Fruit fly (Drosophila melanogaster) whole organism, embryonic: ENCODE data around the gene Acat2.
A peak's percentile ranks its signal among the peaks of the same experiment; 100 is the strongest.

Source experiments
- BEAF-32 ChIP-seq: fragments of 200-800 bp; sonication (Bioruptor generic); optimal IDR thresholded peaks from 3 replicates; lab custom pipeline; 2017; ENCODE audit warnings: missing biosample characterization, missing genetic modification characterization, mild to moderate bottlenecking, moderate library complexity, missing genetic modification reagents
- CG1024 ChIP-seq: fragments of 200-800 bp; sonication (Bioruptor generic); IDR thresholded peaks from 2 replicates; pipeline ENCODE4 v1.3.6; 2022; ENCODE audit warnings: missing biosample characterization, missing genetic modification characterization
- CG10274 ChIP-seq: fragments of 200-800 bp; sonication (Bioruptor generic); optimal IDR thresholded peaks from 3 replicates; lab custom pipeline; 2017; ENCODE audit warnings: missing biosample characterization, mild to moderate bottlenecking, missing genetic modification characterization
- CG12104 ChIP-seq: fragments of 200-800 bp; sonication (Bioruptor generic); optimal IDR thresholded peaks from 3 replicates; lab custom pipeline; 2016; ENCODE audit warnings: missing biosample characterization, missing genetic modification characterization
- CG12391 ChIP-seq: fragments of 200-800 bp; sonication (Bioruptor generic); optimal IDR thresholded peaks from 3 replicates; lab custom pipeline; 2018; ENCODE audit warnings: missing biosample characterization, mild to moderate bottlenecking, missing genetic modification characterization, moderate library complexity
- CG14050 ChIP-seq: fragments of 200-800 bp; sonication (Bioruptor generic); IDR thresholded peaks from 3 replicates; pipeline ENCODE4 v1.3.6; 2022; ENCODE audit warnings: missing biosample characterization, missing genetic modification characterization
- CG15514 ChIP-seq: fragments of 200-800 bp; sonication (Bioruptor generic); optimal IDR thresholded peaks from 3 replicates; lab custom pipeline; 2017; ENCODE audit warnings: missing biosample characterization, missing genetic modification characterization, mild to moderate bottlenecking, moderate library complexity, missing genetic modification reagents
- CG1602 ChIP-seq: fragments of 200-800 bp; sonication (Bioruptor generic); optimal IDR thresholded peaks from 3 replicates; lab custom pipeline; 2016; ENCODE audit warnings: missing biosample characterization, missing genetic modification characterization
- CG2116 ChIP-seq: fragments of 200-800 bp; sonication (Bioruptor generic); optimal IDR thresholded peaks from 3 replicates; lab custom pipeline; 2018; ENCODE audit warnings: missing biosample characterization, mild to moderate bottlenecking, missing genetic modification characterization
- CG2875 ChIP-seq: fragments of 200-800 bp; sonication (Bioruptor generic); optimal IDR thresholded peaks from 2 replicates; lab custom pipeline; 2017; ENCODE audit warnings: missing biosample characterization, mild to moderate bottlenecking, missing genetic modification characterization, missing genetic modification reagents
- CG30431 ChIP-seq: fragments of 200-800 bp; sonication (Bioruptor generic); optimal IDR thresholded peaks from 2 replicates; lab custom pipeline; 2017; ENCODE audit warnings: missing biosample characterization, missing genetic modification characterization
- CG32532 ChIP-seq: fragments of 200-800 bp; sonication (Bioruptor generic); IDR thresholded peaks from 2 replicates; pipeline ENCODE4 v1.3.6; 2022; ENCODE audit warnings: missing biosample characterization, missing genetic modification characterization
- CG32772 ChIP-seq: fragments of 200-800 bp; sonication (Bioruptor generic); IDR thresholded peaks from 2 replicates; pipeline ENCODE4 v1.3.6; 2022; ENCODE audit warnings: missing biosample characterization, missing genetic modification characterization
- CG3281 ChIP-seq: fragments of 200-800 bp; sonication (Bioruptor generic); optimal IDR thresholded peaks from 3 replicates; lab custom pipeline; 2017; ENCODE audit warnings: missing biosample characterization, mild to moderate bottlenecking, missing genetic modification characterization
- CG6175 ChIP-seq: fragments of 200-800 bp; sonication (Bioruptor generic); IDR thresholded peaks from 3 replicates; pipeline ENCODE4 v1.3.6; 2022; ENCODE audit warnings: missing biosample characterization, missing genetic modification characterization
- CG6654 ChIP-seq: fragments of 200-800 bp; sonication (Bioruptor generic); optimal IDR thresholded peaks from 2 replicates; lab custom pipeline; 2017; ENCODE audit warnings: missing biosample characterization, mild to moderate bottlenecking, missing genetic modification characterization
- CG7357 ChIP-seq: fragments of 200-800 bp; sonication (Bioruptor generic); IDR thresholded peaks from 3 replicates; pipeline ENCODE4 v1.3.6; 2022; ENCODE audit warnings: missing biosample characterization, missing genetic modification characterization
- CG7963 ChIP-seq: fragments of 200-800 bp; sonication (Bioruptor generic); IDR thresholded peaks from 3 replicates; pipeline ENCODE4 v1.3.6; 2022; ENCODE audit warnings: missing biosample characterization, missing genetic modification characterization; ENCODE audit not compliant: partially characterized antibody
- CG8089 ChIP-seq: fragments of 200-800 bp; sonication (Bioruptor generic); optimal IDR thresholded peaks from 3 replicates; lab custom pipeline; 2016; ENCODE audit warnings: missing biosample characterization, missing genetic modification characterization
- CG8359 ChIP-seq: fragments of 200-800 bp; sonication (Bioruptor generic); optimal IDR thresholded peaks from 2 replicates; lab custom pipeline; 2017; ENCODE audit warnings: missing biosample characterization, mild to moderate bottlenecking, missing genetic modification characterization, borderline replicate concordance
- CG9609 ChIP-seq: fragments of 200-800 bp; sonication (Bioruptor generic); optimal IDR thresholded peaks from 3 replicates; lab custom pipeline; 2016; ENCODE audit warnings: missing biosample characterization, missing genetic modification characterization
- Deaf1 ChIP-seq: fragments of 200-800 bp; optimal IDR thresholded peaks from 3 replicates; lab custom pipeline; 2019; ENCODE audit warnings: missing biosample characterization, mild to moderate bottlenecking, missing genetic modification characterization, moderate library complexity
- Dll ChIP-seq: fragments of 200-800 bp; sonication (Bioruptor generic); IDR thresholded peaks from 4 replicates; pipeline ENCODE4 v1.3.6; 2022; ENCODE audit warnings: missing biosample characterization, missing genetic modification characterization; ENCODE audit not compliant: partially characterized antibody
- Fer3 ChIP-seq: fragments of 200-800 bp; sonication (Bioruptor generic); optimal IDR thresholded peaks from 2 replicates; lab custom pipeline; 2018; ENCODE audit warnings: missing biosample characterization, mild to moderate bottlenecking, missing genetic modification characterization, moderate library complexity
- H2.0 ChIP-seq: fragments of 200-800 bp; sonication (Bioruptor generic); IDR thresholded peaks from 2 replicates; pipeline ENCODE4 v1.3.6; 2022; ENCODE audit warnings: missing biosample characterization, missing genetic modification characterization
- Mrtf ChIP-seq: fragments of 200-800 bp; sonication (Bioruptor generic); IDR thresholded peaks from 3 replicates; pipeline ENCODE4 v1.3.6; 2022; ENCODE audit warnings: missing biosample characterization, missing genetic modification characterization
- Pdp1 ChIP-seq, 2 experiments: fragments of 200-800 bp; sonication (Bioruptor generic); optimal IDR thresholded peaks; 3 replicates each; lab custom pipeline; 2016; ENCODE audit warnings: missing biosample characterization in 2 of 2, missing genetic modification characterization in 2 of 2, mild to moderate bottlenecking in 1 of 2, moderate library complexity in 1 of 2
- Ravus ChIP-seq: fragments of 200-800 bp; sonication (Bioruptor generic); IDR thresholded peaks from 2 replicates; pipeline ENCODE4 v1.3.6; 2022; ENCODE audit warnings: missing biosample characterization, missing genetic modification characterization
- Sin3A ChIP-seq: fragments of >200 bp; optimal IDR thresholded peaks from 2 replicates; lab custom pipeline; 2018
- Six4 ChIP-seq: fragments of 200-800 bp; sonication (Bioruptor generic); optimal IDR thresholded peaks from 2 replicates; lab custom pipeline; 2016; ENCODE audit warnings: missing biosample characterization, missing genetic modification characterization
- Usf ChIP-seq: fragments of 200-800 bp; sonication (Bioruptor generic); optimal IDR thresholded peaks from 2 replicates; lab custom pipeline; 2017; ENCODE audit warnings: missing genotype, missing biosample characterization, missing genetic modification characterization
- Vsx1 ChIP-seq: fragments of 200-800 bp; sonication (Bioruptor generic); optimal IDR thresholded peaks from 2 replicates; lab custom pipeline; 2017; ENCODE audit warnings: missing biosample characterization, mild to moderate bottlenecking, missing genetic modification characterization, missing genetic modification reagents
- ase ChIP-seq: fragments of 200-800 bp; sonication (Bioruptor generic); IDR thresholded peaks from 3 replicates; pipeline ENCODE4 v1.3.6; 2022; ENCODE audit warnings: missing biosample characterization, missing genetic modification characterization
- br ChIP-seq: fragments of >200 bp; optimal IDR thresholded peaks from 2 replicates; lab custom pipeline; 2017
- ci ChIP-seq: fragments of 200-800 bp; sonication (Bioruptor generic); IDR thresholded peaks from 3 replicates; pipeline ENCODE4 v1.3.6; 2022; ENCODE audit warnings: missing biosample characterization, missing genetic modification characterization
- dimm ChIP-seq: fragments of 200-800 bp; sonication (Bioruptor generic); IDR thresholded peaks from 2 replicates; pipeline ENCODE4 v1.3.6; 2022; ENCODE audit warnings: missing biosample characterization, missing genetic modification characterization
- dpn ChIP-seq, 2 experiments: fragments of 200-800 bp; sonication (Bioruptor generic); optimal IDR thresholded peaks; 3 replicates each; lab custom pipeline; 2016; ENCODE audit warnings: missing biosample characterization in 2 of 2, missing genetic modification characterization in 2 of 2
- exex ChIP-seq: fragments of 200-800 bp; sonication (Bioruptor generic); optimal IDR thresholded peaks from 4 replicates; lab custom pipeline; 2018; ENCODE audit warnings: missing biosample characterization, mild to moderate bottlenecking, missing genetic modification characterization, moderate library complexity
- gsb-n ChIP-seq: fragments of 200-800 bp; sonication (Bioruptor generic); optimal IDR thresholded peaks from 3 replicates; lab custom pipeline; 2018; ENCODE audit warnings: missing biosample characterization, mild to moderate bottlenecking, missing genetic modification characterization
- h ChIP-seq: fragments of >200 bp; optimal IDR thresholded peaks from 2 replicates; lab custom pipeline; 2017
- knrl ChIP-seq: fragments of 200-800 bp; sonication (Bioruptor generic); IDR thresholded peaks from 3 replicates; pipeline ENCODE4 v1.3.6; 2022; ENCODE audit warnings: missing biosample characterization, missing genetic modification characterization; ENCODE audit not compliant: partially characterized antibody
- lbe ChIP-seq: fragments of 200-800 bp; sonication (Bioruptor generic); optimal IDR thresholded peaks from 2 replicates; lab custom pipeline; 2016; ENCODE audit warnings: missing biosample characterization, mild to moderate bottlenecking, missing genetic modification characterization
- peb ChIP-seq: fragments of 200-800 bp; sonication (Bioruptor generic); IDR thresholded peaks from 2 replicates; pipeline ENCODE4 v1.3.6; 2022; ENCODE audit warnings: missing biosample characterization, missing genetic modification characterization
- rib ChIP-seq: fragments of 200-800 bp; sonication (Bioruptor generic); IDR thresholded peaks from 2 replicates; pipeline ENCODE4 v1.3.6; 2022; ENCODE audit warnings: missing biosample characterization, missing genetic modification characterization
- slou ChIP-seq: fragments of 200-800 bp; sonication (Bioruptor generic); optimal IDR thresholded peaks from 3 replicates; lab custom pipeline; 2016; ENCODE audit warnings: missing biosample characterization, missing genetic modification characterization
- so ChIP-seq: fragments of 200-800 bp; sonication (Bioruptor generic); IDR thresholded peaks from 3 replicates; pipeline ENCODE4 v1.3.6; 2022; ENCODE audit warnings: missing biosample characterization, missing genetic modification characterization
- sqz ChIP-seq: fragments of 200-800 bp; sonication (Bioruptor generic); optimal IDR thresholded peaks from 3 replicates; lab custom pipeline; 2018; ENCODE audit warnings: missing biosample characterization, mild to moderate bottlenecking, missing genetic modification characterization
- toy ChIP-seq: fragments of 200-800 bp; sonication (Bioruptor generic); IDR thresholded peaks from 2 replicates; pipeline ENCODE4 v1.3.6; 2022; ENCODE audit warnings: missing biosample characterization, missing genetic modification characterization
- trh ChIP-seq: fragments of 200-800 bp; sonication (Bioruptor generic); optimal IDR thresholded peaks from 2 replicates; lab custom pipeline; 2016; ENCODE audit warnings: missing biosample characterization, missing genetic modification characterization
- unpg ChIP-seq: fragments of 200-800 bp; sonication (Bioruptor generic); optimal IDR thresholded peaks from 3 replicates; lab custom pipeline; 2018; ENCODE audit warnings: missing biosample characterization, mild to moderate bottlenecking, missing genetic modification characterization, moderate library complexity

Acat2 gene

dm6 chr3L:1300076-1300635 lies 2.6 kb upstream of the Acat2 start (continued):
- TF ChIP-seq Fer3 (tag; lab: Kevin White, UChicago) (peak; percentile 81), br (lab: Kevin White, UChicago) (no peak), Deaf1 (tag; lab: Kevin White, UChicago) (peak; percentile 68), CG30431 (GFP tag; lab: Kevin White, UChicago) (peak; percentile 60), Vsx1 (GFP tag; lab: Kevin White, UChicago) (no peak), Pdp1 (GFP tag; optimal IDR thresholded peaks at IDR 0.05; lab: Kevin White, UChicago) (peak; percentile 3 to 42), dpn (GFP tag; optimal IDR thresholded peaks at IDR 0.05; lab: Kevin White, UChicago) (peak; percentile 12 to 81), toy (GFP tag; lab: Robert Waterston, UW) (no peak), Dll (GFP tag; lab: Robert Waterston, UW) (no peak), CG1024 (GFP tag; lab: Robert Waterston, UW) (0 out of 2 replicates have a peak, but pooled peaks have one; percentile 16), CG6654 (GFP tag; lab: Kevin White, UChicago) (peak; percentile 46), Six4 (GFP tag; lab: Kevin White, UChicago) (peak; percentile 80), trh (GFP tag; lab: Kevin White, UChicago) (peak; percentile 27), BEAF-32 (GFP tag; lab: Kevin White, UChicago) (no peak), sqz (no peak), CG2875 (peak; percentile 81), CG6175 (GFP tag; lab: Robert Waterston, UW) (no peak), Sin3A (lab: Kevin White, UChicago) (no peak), CG14050 (GFP tag; lab: Robert Waterston, UW) (peak; percentile 61; the same call in 2 of the 3 replicates), CG12104 (peak; percentile 60), CG2116 (GFP tag; lab: Kevin White, UChicago) (peak; percentile 47), gsb-n (tag; lab: Kevin White, UChicago) (peak; percentile 89), CG10274 (GFP tag; lab: Kevin White, UChicago) (peak; percentile 37), h (lab: Kevin White, UChicago) (no peak), ci (GFP tag; lab: Robert Waterston, UW) (peak; percentile 90), exex (tag; lab: Kevin White, UChicago) (peak; percentile 31), CG9609 (peak; percentile 8), lbe (GFP tag; lab: Kevin White, UChicago) (peak; percentile 79), peb (GFP tag; lab: Robert Waterston, UW) (peak; percentile 70; the same call in 1 of the 2 replicates), CG7963 (GFP tag; lab: Robert Waterston, UW) (no peak), unpg (GFP tag; lab: Kevin White, UChicago) (peak; percentile 88), so (no peak; the same call in none of the 3 replicates), CG32532 (GFP tag; lab: Robert Waterston, UW) (peak; percentile 79), ase (GFP tag; lab: Robert Waterston, UW) (peak; percentile 74; the same call in 2 of the 3 replicates), rib (no peak; the same call in 1 of the 2 replicates), CG8089 (GFP tag; lab: Kevin White, UChicago) (no peak), CG15514 (GFP tag; lab: Kevin White, UChicago) (peak; percentile 43), Usf (GFP tag; lab: Kevin White, UChicago) (peak; percentile 51), knrl (no peak), dimm (GFP tag; lab: Robert Waterston, UW) (no peak), slou (GFP tag; lab: Kevin White, UChicago) (no peak), CG7357 (GFP tag; lab: Robert Waterston, UW) (peak; percentile 66; the same call in 2 of the 3 replicates), CG3281 (GFP tag; lab: Kevin White, UChicago) (peak; percentile 84), H2.0 (GFP tag; lab: Robert Waterston, UW) (peak; percentile 67), Ravus (GFP tag; lab: Robert Waterston, UW) (peak; percentile 13; the same call in 1 of the 2 replicates), CG8359 (peak; percentile 62), CG12391 (peak; percentile 92), Mrtf (GFP tag; lab: Robert Waterston, UW) (peak; percentile 70; the same call in 1 of the 3 replicates), CG32772 (GFP tag; lab: Robert Waterston, UW) (peak; percentile 71), CG1602 (peak; percentile 80)
